Worm (Caenorhabditis elegans) whole organism, young adult: ENCODE results near the gene osm-8.

Experiments
- B0019.2 ChIP-seq: fragments of 200-800 bp; sonication (Bioruptor generic); conservative IDR thresholded peaks from 2 replicates; pipeline ENCODE4 v1.3.6; 2022; ENCODE audit warnings: missing genetic modification reagents, missing genetic modification characterization, missing compliant biosample characterization
- B0035.1 ChIP-seq: sonication (generic microtip); optimal IDR thresholded peaks from 2 replicates; lab custom pipeline; 2016; ENCODE audit warnings: missing genetic modification characterization, mild to moderate bottlenecking, missing compliant biosample characterization, missing genotype, missing genetic modification reagents
- attf-3 ChIP-seq: fragments of 200-800 bp; sonication (Bioruptor generic); conservative IDR thresholded peaks from 2 replicates; pipeline ENCODE4 v1.3.6; 2022; ENCODE audit warnings: missing genetic modification reagents, missing genetic modification characterization, missing compliant biosample characterization
- him-1 ChIP-seq: sonication (generic microtip); optimal IDR thresholded peaks from 2 replicates; lab custom pipeline; 2016; ENCODE audit warnings: missing genotype, missing genetic modification reagents, missing genetic modification characterization, missing compliant biosample characterization
- lin-40 ChIP-seq: sonication (generic microtip); optimal IDR thresholded peaks from 2 replicates; lab custom pipeline; 2016; ENCODE audit warnings: missing genetic modification characterization, mild to moderate bottlenecking, missing compliant biosample characterization, missing genotype, missing genetic modification reagents
- nhr-90 ChIP-seq: sonication (generic microtip); optimal IDR thresholded peaks from 2 replicates; lab custom pipeline; 2016; ENCODE audit warnings: missing genotype, mild to moderate bottlenecking, missing genetic modification characterization, missing compliant biosample characterization
- snpc-1.1 ChIP-seq: sonication (generic microtip); optimal IDR thresholded peaks from 2 replicates; lab custom pipeline; 2017; ENCODE audit warnings: missing genetic modification characterization, mild to moderate bottlenecking, missing compliant biosample characterization, antibody characterized with exemption, moderate library complexity, missing genotype, missing genetic modification reagents; ENCODE audit not compliant: insufficient read depth
- tbp1 ChIP-seq: fragments of 200-800 bp; sonication (Bioruptor generic); optimal IDR thresholded peaks from 2 replicates; lab custom pipeline; 2018; ENCODE audit warnings: mild to moderate bottlenecking, missing genetic modification characterization, missing compliant biosample characterization
- xnd-1 ChIP-seq: sonication (generic microtip); optimal IDR thresholded peaks from 2 replicates; lab custom pipeline; 2016; ENCODE audit warnings: missing genotype, missing genetic modification reagents, missing genetic modification characterization, missing compliant biosample characterization

osm-8 gene

ce11 chrII:7554716-7555247, 50.4 kb downstream of the osm-8 start (continued):
- TF ChIP-seq xnd-1 (tag; lab: Kevin White, UChicago) (no peak), nhr-90 (tag; lab: Kevin White, UChicago) (peak; percentile 23), tbp1 (GFP tag; lab: Kevin White, UChicago) (peak; percentile 46), attf-3 (no peak), him-1 (tag; lab: Kevin White, UChicago) (no peak), lin-40 (tag; lab: Kevin White, UChicago) (peak; percentile 2), B0035.1 (tag; lab: Kevin White, UChicago) (no peak), B0019.2 (GFP tag; lab: Robert Waterston, UW) (no peak), snpc-1.1 (tag; lab: Kevin White, UChicago) (no peak)
